Worm (Caenorhabditis elegans) whole organism, L1 larva: ENCODE data around the gene fbxb-22.

ENCODE experiments used
- C34B4.2 ChIP-seq: sonication (generic microtip); optimal IDR thresholded peaks from 2 replicates; lab custom pipeline; 2017; ENCODE audit warnings: mild to moderate bottlenecking, missing genetic modification characterization, missing compliant biosample characterization
- F16B12.6 ChIP-seq: fragments of 150-350 bp; optimal IDR thresholded peaks from 2 replicates; lab custom pipeline; 2014; ENCODE audit warnings: missing biosample characterization, missing genetic modification characterization
- Y116A8C.19 ChIP-seq: sonication (generic microtip); optimal IDR thresholded peaks from 2 replicates; lab custom pipeline; 2016; ENCODE audit warnings: missing compliant biosample characterization, missing genetic modification characterization, borderline replicate concordance
- aha-1 ChIP-seq: fragments of 150-350 bp; optimal IDR thresholded peaks from 2 replicates; lab custom pipeline; 2014; ENCODE audit warnings: missing biosample characterization, missing genetic modification characterization
- ceh-63 ChIP-seq: fragments of 200-800 bp; sonication (Bioruptor generic); optimal IDR thresholded peaks from 2 replicates; lab custom pipeline; 2018; ENCODE audit warnings: mild to moderate bottlenecking, missing genetic modification characterization, missing compliant biosample characterization
- dpl-1 ChIP-seq, 3 experiments: fragments of 150-350 bp in 2 of 3; sonication (generic microtip) in 1 of 3; optimal IDR thresholded peaks; 2 replicates each; lab custom pipeline; 2014 to 2017; ENCODE audit warnings: missing biosample characterization in 3 of 3, missing genetic modification characterization in 3 of 3, missing genetic modification reagents in 3 of 3
- efl-1 ChIP-seq, 4 experiments: fragments of 150-350 bp; optimal IDR thresholded peaks in 3 of 4; peaks in 1 of 4; 1 replicate in 1 of 4; 2 replicates in 3 of 4; lab custom pipeline; 2014; ENCODE audit warnings: missing biosample characterization in 2 of 4, missing genetic modification characterization in 2 of 4, missing genetic modification reagents in 2 of 4
- egl-27 ChIP-seq, 2 experiments: fragments of 150-350 bp in 1 of 2; sonication (generic microtip); optimal IDR thresholded peaks; 3 replicates each; lab custom pipeline; 2017 to 2018; ENCODE audit warnings: missing biosample characterization in 2 of 2, missing genetic modification characterization in 2 of 2, missing genetic modification reagents in 2 of 2
- elt-2 ChIP-seq: sonication (generic microtip); optimal IDR thresholded peaks from 2 replicates; lab custom pipeline; 2016; ENCODE audit warnings: missing genetic modification characterization, mild to moderate bottlenecking, inconsistent platforms, missing compliant biosample characterization, missing genetic modification reagents
- elt-3 ChIP-seq, 6 experiments: fragments of 150-350 bp in 1 of 6; sonication (generic microtip); optimal IDR thresholded peaks; 2 replicates each; lab custom pipeline; 2017 to 2018; ENCODE audit warnings: missing biosample characterization in 6 of 6, missing genetic modification characterization in 6 of 6, inconsistent platforms in 1 of 6
- fkh-10 ChIP-seq: sonication (generic microtip); optimal IDR thresholded peaks from 2 replicates; lab custom pipeline; 2017; ENCODE audit warnings: missing biosample characterization, missing genetic modification reagents, missing genetic modification characterization
- fkh-4 ChIP-seq: sonication (generic microtip); optimal IDR thresholded peaks from 2 replicates; lab custom pipeline; 2016; ENCODE audit warnings: missing compliant biosample characterization, missing genetic modification characterization, borderline replicate concordance
- fkh-8 ChIP-seq: sonication (generic microtip); optimal IDR thresholded peaks from 2 replicates; lab custom pipeline; 2016; ENCODE audit warnings: mild to moderate bottlenecking, missing genetic modification characterization, missing compliant biosample characterization
- grh-1 ChIP-seq: fragments of 200-800 bp; sonication (Bioruptor generic); IDR thresholded peaks from 2 replicates; pipeline ENCODE4 v1.3.6; 2022; ENCODE audit warnings: missing genetic modification reagents, missing genetic modification characterization, missing compliant biosample characterization
- hpl-2 ChIP-seq: fragments of 150-350 bp; optimal IDR thresholded peaks from 2 replicates; lab custom pipeline; 2014; ENCODE audit warnings: missing biosample characterization, missing genetic modification reagents, missing genetic modification characterization
- irx-1 ChIP-seq: sonication (generic microtip); optimal IDR thresholded peaks from 2 replicates; lab custom pipeline; 2016; ENCODE audit warnings: missing genetic modification characterization, missing compliant biosample characterization
- isw-1 ChIP-seq: fragments of 200-800 bp; sonication (Bioruptor generic); IDR thresholded peaks from 2 replicates; pipeline ENCODE4 v1.3.6; 2022; ENCODE audit warnings: missing genetic modification characterization, missing compliant biosample characterization
- lin-13 ChIP-seq: fragments of 150-350 bp; optimal IDR thresholded peaks from 2 replicates; lab custom pipeline; 2014; ENCODE audit warnings: missing biosample characterization, missing genetic modification reagents, missing genetic modification characterization
- lir-3 ChIP-seq: sonication (generic microtip); optimal IDR thresholded peaks from 2 replicates; lab custom pipeline; 2016; ENCODE audit warnings: mild to moderate bottlenecking, missing genetic modification characterization, moderate library complexity, missing compliant biosample characterization; ENCODE audit not compliant: poor library complexity
- lsy-2 ChIP-seq, 2 experiments: fragments of 150-350 bp; optimal IDR thresholded peaks; 2 replicates each; lab custom pipeline; 2014; ENCODE audit warnings: missing biosample characterization in 2 of 2, missing genetic modification characterization in 2 of 2
- mep-1 ChIP-seq: fragments of 150-350 bp; optimal IDR thresholded peaks from 2 replicates; lab custom pipeline; 2014; ENCODE audit warnings: missing biosample characterization, missing genetic modification characterization
- nhr-19 ChIP-seq: fragments of 200-800 bp; sonication (Bioruptor generic); conservative IDR thresholded peaks from 2 replicates; pipeline ENCODE4 v1.3.6; 2022; ENCODE audit warnings: missing genetic modification characterization, missing compliant biosample characterization
- nhr-237 ChIP-seq: fragments of 150-350 bp; optimal IDR thresholded peaks from 2 replicates; lab custom pipeline; 2014; ENCODE audit warnings: missing biosample characterization, missing genetic modification characterization
- nhr-47 ChIP-seq: sonication (generic microtip); optimal IDR thresholded peaks from 2 replicates; lab custom pipeline; 2016; ENCODE audit warnings: mild to moderate bottlenecking, missing genetic modification characterization, moderate library complexity, missing compliant biosample characterization
- nhr-76 ChIP-seq: sonication (generic microtip); optimal IDR thresholded peaks from 2 replicates; lab custom pipeline; 2017; ENCODE audit warnings: missing biosample characterization, missing genetic modification characterization
- nhr-84 ChIP-seq: sonication (generic microtip); optimal IDR thresholded peaks from 2 replicates; lab custom pipeline; 2017; ENCODE audit warnings: missing biosample characterization, missing genetic modification characterization
- nhr-85 ChIP-seq: sonication (generic microtip); peaks from one replicate; lab custom pipeline; 2016; ENCODE audit warnings: missing genetic modification characterization, inconsistent platforms, missing compliant biosample characterization
- pag-3 ChIP-seq: sonication (generic microtip); optimal IDR thresholded peaks from 2 replicates; lab custom pipeline; 2017; ENCODE audit warnings: missing genetic modification characterization, mild to moderate bottlenecking, missing compliant biosample characterization, antibody characterized with exemption, borderline replicate concordance; ENCODE audit not compliant: insufficient read depth
- pax-3 ChIP-seq: fragments of 200-800 bp; sonication (Bioruptor generic); optimal IDR thresholded peaks from 2 replicates; lab custom pipeline; 2018; ENCODE audit warnings: mild to moderate bottlenecking, missing genetic modification characterization, moderate library complexity, missing compliant biosample characterization
- rnt-1 ChIP-seq: sonication (generic microtip); optimal IDR thresholded peaks from 2 replicates; lab custom pipeline; 2016; ENCODE audit warnings: mild to moderate bottlenecking, missing genetic modification characterization, moderate library complexity, missing compliant biosample characterization
- snu-23 ChIP-seq: sonication (generic microtip); optimal IDR thresholded peaks from 2 replicates; lab custom pipeline; 2016; ENCODE audit warnings: missing genetic modification characterization, missing compliant biosample characterization
- sox-4 ChIP-seq: sonication (generic microtip); optimal IDR thresholded peaks from 2 replicates; lab custom pipeline; 2016; ENCODE audit warnings: missing genetic modification characterization, missing compliant biosample characterization
- sptf-1 ChIP-seq: fragments of 150-350 bp; optimal IDR thresholded peaks from 2 replicates; lab custom pipeline; 2014; ENCODE audit warnings: missing biosample characterization, missing genetic modification characterization
- sup-37 ChIP-seq: fragments of 200-800 bp; sonication (Bioruptor generic); optimal IDR thresholded peaks from 2 replicates; lab custom pipeline; 2018; ENCODE audit warnings: mild to moderate bottlenecking, missing genetic modification characterization, missing compliant biosample characterization
- swsn-7 ChIP-seq: sonication (generic microtip); optimal IDR thresholded peaks from 2 replicates; lab custom pipeline; 2016; ENCODE audit warnings: missing genetic modification characterization, missing compliant biosample characterization
- tlp-1 ChIP-seq: fragments of 150-350 bp; optimal IDR thresholded peaks from 2 replicates; lab custom pipeline; 2014; ENCODE audit warnings: missing biosample characterization, missing genetic modification characterization
- unc-130 ChIP-seq: fragments of 150-350 bp; optimal IDR thresholded peaks from 2 replicates; lab custom pipeline; 2017; ENCODE audit warnings: missing biosample characterization, missing genetic modification characterization, inconsistent platforms
- vab-15 ChIP-seq: sonication (generic microtip); optimal IDR thresholded peaks from 2 replicates; lab custom pipeline; 2017; ENCODE audit warnings: missing genotype, mild to moderate bottlenecking, missing genetic modification characterization, missing compliant biosample characterization
- xbp-1 ChIP-seq: sonication (generic microtip); optimal IDR thresholded peaks from 2 replicates; lab custom pipeline; 2016; ENCODE audit warnings: missing genetic modification characterization, missing compliant biosample characterization
- zag-1 ChIP-seq: fragments of 150-350 bp; optimal IDR thresholded peaks from 2 replicates; lab custom pipeline; 2014; ENCODE audit warnings: missing biosample characterization, missing genetic modification characterization
- zip-4 ChIP-seq: fragments of 200-800 bp; sonication (Bioruptor generic); optimal IDR thresholded peaks from 2 replicates; lab custom pipeline; 2018; ENCODE audit warnings: mild to moderate bottlenecking, missing genetic modification characterization, moderate library complexity, missing compliant biosample characterization

The fbxb-22 gene

ce11 chrIII:11902782-11903181, 19.2 kb upstream of the fbxb-22 start:
- TF ChIP-seq lir-3 (tag; lab: Kevin White, UChicago) = no peak
- TF ChIP-seq nhr-237 (tag; lab: Kevin White, UChicago) = no peak
- TF ChIP-seq aha-1 (tag; lab: Kevin White, UChicago) = no peak
- TF ChIP-seq zag-1 = no peak
- TF ChIP-seq C34B4.2 = no peak
- no peak for TF ChIP-seq lsy-2 (tag; optimal IDR thresholded peaks at IDR 0.05; lab: Kevin White, UChicago)
- no peak for TF ChIP-seq fkh-8
- no peak for TF ChIP-seq irx-1 (tag; lab: Kevin White, UChicago)
- TF ChIP-seq vab-15 (tag; lab: Kevin White, UChicago) = no peak
- TF ChIP-seq fkh-4 (tag; lab: Kevin White, UChicago) = no peak
- no peak for TF ChIP-seq hpl-2 (GFP tag; lab: Kevin White, UChicago)
- TF ChIP-seq ceh-63 (GFP tag; lab: Kevin White, UChicago) = no peak
- no peak for TF ChIP-seq nhr-76 (tag; lab: Kevin White, UChicago)
- TF ChIP-seq pax-3 (tag; lab: Kevin White, UChicago) = no peak
- TF ChIP-seq dpl-1 (GFP tag; optimal IDR thresholded peaks at IDR 0.05; lab: Kevin White, UChicago) = no peak
- TF ChIP-seq fkh-10 = no peak
- no peak for TF ChIP-seq tlp-1 (tag; lab: Kevin White, UChicago)
- TF ChIP-seq Y116A8C.19 (tag; lab: Kevin White, UChicago) = no peak
- TF ChIP-seq mep-1 (tag; lab: Kevin White, UChicago) = no peak

- TF ChIP-seq nhr-85 (tag; lab: Kevin White, UChicago) = no peak
- TF ChIP-seq dpl-1 (GFP tag; optimal IDR thresholded peaks at IDR 0.05; lab: Kevin White, UChicago) = no peak
- TF ChIP-seq sox-4 = no peak
- TF ChIP-seq isw-1 (GFP tag; lab: Robert Waterston, UW) = no peak
- TF ChIP-seq efl-1 (optimal IDR thresholded peaks at IDR 0.05; lab: Kevin White, UChicago) = no peak
- TF ChIP-seq efl-1 (GFP tag; optimal IDR thresholded peaks at IDR 0.05 in 1 of 2; lab: Kevin White, UChicago) = no peak
- TF ChIP-seq grh-1 (GFP tag; lab: Robert Waterston, UW) = no peak
- TF ChIP-seq swsn-7 (tag; lab: Kevin White, UChicago) = no peak
- TF ChIP-seq fkh-4 (tag; lab: Kevin White, UChicago) = no peak
- no peak for TF ChIP-seq aha-1 (tag; lab: Kevin White, UChicago)
- TF ChIP-seq egl-27 (tag; optimal IDR thresholded peaks at IDR 0.05; lab: Kevin White, UChicago) = no peak
- no peak for TF ChIP-seq unc-130 (tag; lab: Kevin White, UChicago)
- no peak for TF ChIP-seq sup-37 (GFP tag; lab: Kevin White, UChicago)
- no peak for TF ChIP-seq elt-3 (tag; optimal IDR thresholded peaks at IDR 0.05; lab: Kevin White, UChicago)
- no peak for TF ChIP-seq nhr-84 (tag; lab: Kevin White, UChicago)
- TF ChIP-seq elt-2 (tag; lab: Kevin White, UChicago) = no peak
- no peak for TF ChIP-seq zip-4 (GFP tag; lab: Kevin White, UChicago)
- TF ChIP-seq pag-3 = no peak
- TF ChIP-seq, all 84 proteins: peak for 0
These were observed 16.5 kb upstream of the fbxb-22 start for ce11 chrIII:11900022-11900421.

ce11 chrIII:11898169-11898568, 14.6 kb upstream of the fbxb-22 start, which contains the start of gene tsen-2:
Gene tsen-2, minus strand, starts transcription at chrIII:11898269.
- TF ChIP-seq grh-1 (GFP tag; lab: Robert Waterston, UW) (no peak), nhr-47 (tag; lab: Kevin White, UChicago) (no peak), lin-13 (GFP tag; lab: Kevin White, UChicago) (no peak), nhr-19 (GFP tag; lab: Robert Waterston, UW) (no peak), snu-23 (GFP tag; lab: Kevin White, UChicago) (no peak), sptf-1 (tag; lab: Kevin White, UChicago) (no peak), unc-130 (tag; lab: Kevin White, UChicago) (no peak), rnt-1 (tag; lab: Kevin White, UChicago) (no peak), lir-3 (tag; lab: Kevin White, UChicago) (no peak), xbp-1 (tag; lab: Kevin White, UChicago) (no peak), sup-37 (GFP tag; lab: Kevin White, UChicago) (no peak), pag-3 (no peak), C34B4.2 (no peak), F16B12.6 (tag; lab: Kevin White, UChicago) (no peak), hpl-2 (GFP tag; lab: Kevin White, UChicago) (no peak)
- TF ChIP-seq, all 84 proteins: peak for 0
